Worm (Caenorhabditis elegans) whole organism, young adult: ENCODE data around the gene msra-1.

ENCODE experiments used
- B0035.1 ChIP-seq: sonication (generic microtip); optimal IDR thresholded peaks from 2 replicates; lab custom pipeline; 2016; ENCODE audit warnings: missing genetic modification characterization, mild to moderate bottlenecking, missing compliant biosample characterization, missing genotype, missing genetic modification reagents
- C06A6.2 ChIP-seq: fragments of 200-800 bp; sonication (Bioruptor generic); conservative IDR thresholded peaks from 2 replicates; pipeline ENCODE4 v1.3.6; 2022; ENCODE audit warnings: missing genetic modification characterization, missing compliant biosample characterization
- F52B5.7 ChIP-seq: sonication (generic microtip); optimal IDR thresholded peaks from 2 replicates; lab custom pipeline; 2016; ENCODE audit warnings: mild to moderate bottlenecking, missing genetic modification characterization, missing compliant biosample characterization
- Y56A3A.18 ChIP-seq: fragments of 200-800 bp; sonication (Bioruptor generic); IDR thresholded peaks from 2 replicates; pipeline ENCODE4 v1.3.6; 2022; ENCODE audit warnings: missing genetic modification reagents, missing genetic modification characterization, missing compliant biosample characterization
- ceh-58 ChIP-seq: fragments of 200-800 bp; sonication (Bioruptor generic); IDR thresholded peaks from 2 replicates; pipeline ENCODE4 v1.3.6; 2022; ENCODE audit warnings: missing genetic modification characterization, missing compliant biosample characterization
- die-1 ChIP-seq: sonication (generic microtip); optimal IDR thresholded peaks from 2 replicates; lab custom pipeline; 2016; ENCODE audit warnings: missing genotype, mild to moderate bottlenecking, missing genetic modification characterization, missing compliant biosample characterization
- egrh-3 ChIP-seq: fragments of 200-800 bp; sonication (Bioruptor generic); IDR thresholded peaks from 2 replicates; pipeline ENCODE4 v1.3.6; 2022; ENCODE audit warnings: missing genetic modification reagents, missing genetic modification characterization, missing compliant biosample characterization
- fkh-3 ChIP-seq: sonication (generic microtip); optimal IDR thresholded peaks from 2 replicates; lab custom pipeline; 2016; ENCODE audit warnings: mild to moderate bottlenecking, missing genetic modification characterization, missing compliant biosample characterization
- lir-1 ChIP-seq: fragments of 200-800 bp; sonication (Bioruptor generic); conservative IDR thresholded peaks from 2 replicates; pipeline ENCODE4 v1.3.6; 2022; ENCODE audit warnings: missing genetic modification reagents, missing genetic modification characterization, missing compliant biosample characterization
- nhr-90 ChIP-seq: sonication (generic microtip); optimal IDR thresholded peaks from 2 replicates; lab custom pipeline; 2016; ENCODE audit warnings: missing genotype, mild to moderate bottlenecking, missing genetic modification characterization, missing compliant biosample characterization
- repo-1 ChIP-seq: sonication (generic microtip); optimal IDR thresholded peaks from 2 replicates; lab custom pipeline; 2017; ENCODE audit warnings: mild to moderate bottlenecking, missing genetic modification characterization, missing compliant biosample characterization
- tlf-1 ChIP-seq: fragments of 200-800 bp; sonication (Bioruptor generic); optimal IDR thresholded peaks from 2 replicates; lab custom pipeline; 2018; ENCODE audit warnings: mild to moderate bottlenecking, missing genetic modification characterization, missing compliant biosample characterization
- ztf-25 ChIP-seq: fragments of 200-800 bp; sonication (Bioruptor generic); IDR thresholded peaks from 2 replicates; pipeline ENCODE4 v1.3.6; 2022; ENCODE audit warnings: missing genetic modification reagents, missing genetic modification characterization, missing compliant biosample characterization

ce11 chrII:7406438-7406837 is 42.6 kb upstream of the msra-1 start:
- TF ChIP-seq nhr-90 (tag; lab: Kevin White, UChicago) (no peak), F52B5.7 (tag; lab: Kevin White, UChicago) (no peak), C06A6.2 (GFP tag; lab: Robert Waterston, UW) (no peak), B0035.1 (no peak), tlf-1 (GFP tag; lab: Kevin White, UChicago) (no peak), ceh-58 (GFP tag; lab: Robert Waterston, UW) (no peak), repo-1 (tag; lab: Kevin White, UChicago) (no peak), lir-1 (no peak), ztf-25 (GFP tag; lab: Robert Waterston, UW) (no peak), die-1 (tag; lab: Kevin White, UChicago) (no peak), Y56A3A.18 (GFP tag; lab: Robert Waterston, UW) (no peak), fkh-3 (no peak), egrh-3 (no peak)
